Worm (Caenorhabditis elegans) whole organism, young adult: Measurements from ENCODE around the gene F41G3.20.

ENCODE experiments used
- B0019.2 ChIP-seq: fragments of 200-800 bp; sonication (Bioruptor generic); conservative IDR thresholded peaks from 2 replicates; pipeline ENCODE4 v1.3.6; 2022; ENCODE audit warnings: missing genetic modification reagents, missing genetic modification characterization, missing compliant biosample characterization
- B0261.1 ChIP-seq: sonication (generic microtip); optimal IDR thresholded peaks from 2 replicates; lab custom pipeline; 2016; ENCODE audit warnings: mild to moderate bottlenecking, missing genetic modification characterization, moderate library complexity, missing compliant biosample characterization
- F23B12.7 ChIP-seq: sonication (generic microtip); optimal IDR thresholded peaks from 2 replicates; lab custom pipeline; 2017; ENCODE audit warnings: missing genetic modification characterization, mild to moderate bottlenecking, missing compliant biosample characterization, antibody characterized with exemption, moderate library complexity; ENCODE audit not compliant: insufficient read depth
- F33H1.4 ChIP-seq: fragments of 200-800 bp; sonication (Bioruptor generic); IDR thresholded peaks from 2 replicates; pipeline ENCODE4 v1.3.6; 2022; ENCODE audit warnings: missing genetic modification reagents, missing genetic modification characterization, missing compliant biosample characterization
- F55B11.4 ChIP-seq: sonication (generic microtip); optimal IDR thresholded peaks from 2 replicates; lab custom pipeline; 2016; ENCODE audit warnings: missing compliant biosample characterization, missing genetic modification characterization, borderline replicate concordance; ENCODE audit not compliant: insufficient read depth
- akir-1 ChIP-seq: fragments of 200-800 bp; sonication (Bioruptor generic); optimal IDR thresholded peaks from 2 replicates; lab custom pipeline; 2018; ENCODE audit warnings: mild to moderate bottlenecking, missing genetic modification characterization, moderate library complexity, missing compliant biosample characterization
- ama-1 ChIP-seq, 3 experiments: fragments of 150-350 bp in 1 of 3; sonication (generic microtip) in 2 of 3; optimal IDR thresholded peaks; 2 replicates each; lab custom pipeline; 2014 to 2018; ENCODE audit warnings: missing biosample characterization in 2 of 3, missing genetic modification characterization in 2 of 3, missing genetic modification reagents in 2 of 3
- aptf-3 ChIP-seq: fragments of 200-800 bp; sonication (Bioruptor generic); IDR thresholded peaks from 2 replicates; pipeline ENCODE4 v1.3.6; 2022; ENCODE audit warnings: missing genetic modification characterization, missing compliant biosample characterization
- athp-1 ChIP-seq: sonication (generic microtip); optimal IDR thresholded peaks from 2 replicates; lab custom pipeline; 2017; ENCODE audit warnings: mild to moderate bottlenecking, missing genetic modification characterization, missing compliant biosample characterization
- attf-3 ChIP-seq: fragments of 200-800 bp; sonication (Bioruptor generic); conservative IDR thresholded peaks from 2 replicates; pipeline ENCODE4 v1.3.6; 2022; ENCODE audit warnings: missing genetic modification reagents, missing genetic modification characterization, missing compliant biosample characterization
- attf-6 ChIP-seq: fragments of 200-800 bp; sonication (Bioruptor generic); IDR thresholded peaks from 2 replicates; pipeline ENCODE4 v1.3.6; 2022; ENCODE audit warnings: missing genetic modification reagents, missing genetic modification characterization, missing compliant biosample characterization
- bed-2 ChIP-seq: fragments of 200-800 bp; sonication (Bioruptor generic); IDR thresholded peaks from 2 replicates; pipeline ENCODE4 v1.3.6; 2022; ENCODE audit warnings: missing genetic modification reagents, missing genetic modification characterization, missing compliant biosample characterization
- cebp-1 ChIP-seq, 2 experiments: fragments of 200-800 bp in 1 of 2; sonication (Bioruptor generic) in 1 of 2; sonication (generic microtip) in 1 of 2; IDR thresholded peaks in 1 of 2; optimal IDR thresholded peaks in 1 of 2; 2 replicates each; pipeline versions ENCODE4 v1.3.6 to Lab custom; 2017 to 2022; ENCODE audit warnings: missing compliant biosample characterization in 2 of 2, missing genetic modification characterization in 2 of 2, mild to moderate bottlenecking in 1 of 2, missing genetic modification reagents in 1 of 2, moderate library complexity in 1 of 2
- ceh-40 ChIP-seq: fragments of 200-800 bp; sonication (Bioruptor generic); IDR thresholded peaks from 2 replicates; pipeline ENCODE4 v1.3.6; 2022; ENCODE audit warnings: missing genetic modification characterization, missing compliant biosample characterization
- ceh-79 ChIP-seq: sonication (generic microtip); optimal IDR thresholded peaks from 2 replicates; lab custom pipeline; 2017; ENCODE audit warnings: mild to moderate bottlenecking, missing genetic modification characterization, missing compliant biosample characterization
- chd-7 ChIP-seq: sonication (generic microtip); optimal IDR thresholded peaks from 2 replicates; lab custom pipeline; 2016; ENCODE audit warnings: mild to moderate bottlenecking, missing genetic modification characterization, moderate library complexity, missing compliant biosample characterization
- dox-1 ChIP-seq: fragments of 200-800 bp; sonication (Bioruptor generic); IDR thresholded peaks from 2 replicates; pipeline ENCODE4 v1.3.6; 2022; ENCODE audit warnings: missing genetic modification reagents, missing genetic modification characterization, missing compliant biosample characterization
- dpff-1 ChIP-seq: sonication (generic microtip); optimal IDR thresholded peaks from 2 replicates; lab custom pipeline; 2017; ENCODE audit warnings: mild to moderate bottlenecking, missing genetic modification characterization, missing compliant biosample characterization
- egl-18 ChIP-seq: fragments of 200-800 bp; sonication (Bioruptor generic); IDR thresholded peaks from 2 replicates; pipeline ENCODE4 v1.3.6; 2022; ENCODE audit warnings: missing genetic modification reagents, missing genetic modification characterization, missing compliant biosample characterization
- gei-17 ChIP-seq: fragments of 200-800 bp; sonication (Bioruptor generic); optimal IDR thresholded peaks from 2 replicates; lab custom pipeline; 2018; ENCODE audit warnings: mild to moderate bottlenecking, missing genetic modification characterization, missing compliant biosample characterization
- hmg-1.2 ChIP-seq: fragments of 200-800 bp; sonication (Bioruptor generic); IDR thresholded peaks from 2 replicates; pipeline ENCODE4 v1.3.6; 2022; ENCODE audit warnings: missing genetic modification reagents, missing genetic modification characterization, missing compliant biosample characterization
- lag-1 ChIP-seq: fragments of 200-800 bp; sonication (Bioruptor generic); IDR thresholded peaks from 2 replicates; pipeline ENCODE4 v1.3.6; 2022; ENCODE audit warnings: missing genetic modification reagents, missing genetic modification characterization, missing compliant biosample characterization
- lsl-1 ChIP-seq: fragments of 200-800 bp; sonication (Bioruptor generic); optimal IDR thresholded peaks from 2 replicates; lab custom pipeline; 2018; ENCODE audit warnings: mild to moderate bottlenecking, missing genetic modification characterization, moderate library complexity, missing compliant biosample characterization
- madf-10 ChIP-seq: sonication (generic microtip); optimal IDR thresholded peaks from 2 replicates; lab custom pipeline; 2016; ENCODE audit warnings: mild to moderate bottlenecking, missing genetic modification characterization, missing compliant biosample characterization
- madf-8 ChIP-seq: fragments of 200-800 bp; sonication (Bioruptor generic); conservative IDR thresholded peaks from 2 replicates; pipeline ENCODE4 v1.3.6; 2022; ENCODE audit warnings: missing genetic modification reagents, missing genetic modification characterization, missing compliant biosample characterization
- mcd-1 ChIP-seq: fragments of 200-800 bp; sonication (Bioruptor generic); IDR thresholded peaks from 2 replicates; pipeline ENCODE4 v1.3.6; 2022; ENCODE audit warnings: missing genetic modification reagents, missing genetic modification characterization, missing compliant biosample characterization
- mel-28 ChIP-seq: sonication (generic microtip); optimal IDR thresholded peaks from 2 replicates; lab custom pipeline; 2016; ENCODE audit warnings: borderline replicate concordance, mild to moderate bottlenecking, missing genetic modification characterization, missing compliant biosample characterization
- mxl-1 ChIP-seq: sonication (generic microtip); optimal IDR thresholded peaks from 2 replicates; lab custom pipeline; 2016; ENCODE audit warnings: missing genetic modification characterization, missing compliant biosample characterization
- nhr-120 ChIP-seq: fragments of 200-800 bp; sonication (Bioruptor generic); IDR thresholded peaks from 2 replicates; pipeline ENCODE4 v1.3.6; 2022; ENCODE audit warnings: missing genetic modification characterization, missing compliant biosample characterization
- nhr-80 ChIP-seq: sonication (generic microtip); optimal IDR thresholded peaks from 2 replicates; lab custom pipeline; 2016; ENCODE audit warnings: missing genetic modification characterization, missing compliant biosample characterization
- nhr-90 ChIP-seq: sonication (generic microtip); optimal IDR thresholded peaks from 2 replicates; lab custom pipeline; 2016; ENCODE audit warnings: missing genotype, mild to moderate bottlenecking, missing genetic modification characterization, missing compliant biosample characterization
- pbrm-1 ChIP-seq: fragments of 200-800 bp; sonication (Bioruptor generic); IDR thresholded peaks from 2 replicates; pipeline ENCODE4 v1.3.6; 2022; ENCODE audit warnings: missing genetic modification reagents, missing genetic modification characterization, missing compliant biosample characterization
- rec-8 ChIP-seq, 2 experiments: sonication (generic microtip); optimal IDR thresholded peaks; 2 replicates each; lab custom pipeline; 2016; ENCODE audit warnings: mild to moderate bottlenecking in 2 of 2, missing genetic modification characterization in 2 of 2, missing genetic modification reagents in 2 of 2, missing genotype in 2 of 2, missing biosample characterization in 1 of 2, missing compliant biosample characterization in 1 of 2, moderate library complexity in 1 of 2
- rpc-1 ChIP-seq, 2 experiments: fragments of 150-350 bp in 1 of 2; sonication (generic microtip) in 1 of 2; optimal IDR thresholded peaks; 2 replicates each; lab custom pipeline; 2014 to 2018; ENCODE audit warnings: missing biosample characterization in 1 of 2, missing genetic modification characterization in 1 of 2, missing genetic modification reagents in 1 of 2, missing genotype in 1 of 2
- snpc-1.1 ChIP-seq: sonication (generic microtip); optimal IDR thresholded peaks from 2 replicates; lab custom pipeline; 2017; ENCODE audit warnings: missing genetic modification characterization, mild to moderate bottlenecking, missing compliant biosample characterization, antibody characterized with exemption, moderate library complexity, missing genotype, missing genetic modification reagents; ENCODE audit not compliant: insufficient read depth
- somi-1 ChIP-seq: fragments of 200-800 bp; sonication (Bioruptor generic); optimal IDR thresholded peaks from 2 replicates; lab custom pipeline; 2018; ENCODE audit warnings: mild to moderate bottlenecking, missing genetic modification characterization, missing compliant biosample characterization
- sptf-2 ChIP-seq: fragments of 200-800 bp; sonication (Bioruptor generic); optimal IDR thresholded peaks from 2 replicates; lab custom pipeline; 2018; ENCODE audit warnings: mild to moderate bottlenecking, missing genetic modification characterization, missing compliant biosample characterization
- tlf-1 ChIP-seq: fragments of 200-800 bp; sonication (Bioruptor generic); optimal IDR thresholded peaks from 2 replicates; lab custom pipeline; 2018; ENCODE audit warnings: mild to moderate bottlenecking, missing genetic modification characterization, missing compliant biosample characterization
- zfh-2 ChIP-seq: fragments of 200-800 bp; sonication (Bioruptor generic); conservative IDR thresholded peaks from 2 replicates; pipeline ENCODE4 v1.3.6; 2022; ENCODE audit warnings: missing genetic modification reagents, missing genetic modification characterization, missing compliant biosample characterization

The F41G3.20 gene

DNA sequence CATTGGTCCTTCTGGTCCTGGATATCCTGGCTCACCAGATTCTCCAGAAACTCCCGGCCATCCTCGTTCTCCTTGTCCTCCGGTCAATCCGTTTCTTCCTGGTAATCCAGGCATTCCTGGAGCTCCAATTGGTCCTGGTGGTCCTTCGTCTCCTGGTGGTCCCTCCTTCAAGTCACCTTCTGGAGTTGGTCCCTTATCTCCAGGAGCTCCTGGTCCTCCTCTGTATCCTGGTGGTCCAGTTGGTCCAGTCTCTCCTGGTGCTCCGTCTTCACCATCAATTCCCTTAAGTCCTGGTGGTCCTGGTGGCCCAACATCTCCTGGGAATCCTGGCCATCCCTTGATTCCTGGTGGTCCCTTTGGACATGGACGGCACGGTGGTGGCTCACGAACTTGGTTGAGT is 40.2 kb downstream of the F41G3.20 start:
- TF ChIP-seq dox-1 (GFP tag; lab: Robert Waterston, UW) = 0 out of 2 replicates have a peak, but pooled peaks have one; percentile 23
- TF ChIP-seq cebp-1 (GFP tag; IDR thresholded peaks at IDR 0.05; lab: Robert Waterston, UW) = no peak
- TF ChIP-seq cebp-1 (tag; optimal IDR thresholded peaks at IDR 0.05; lab: Kevin White, UChicago) = no peak
- TF ChIP-seq hmg-1.2 (GFP tag; lab: Robert Waterston, UW) = no peak
- no peak for TF ChIP-seq gei-17
- TF ChIP-seq zfh-2 (GFP tag; lab: Robert Waterston, UW) = peak; percentile 74
- no peak for TF ChIP-seq mxl-1
- TF ChIP-seq B0019.2 = no peak
- no peak for TF ChIP-seq nhr-90 (tag; lab: Kevin White, UChicago)

DNA sequence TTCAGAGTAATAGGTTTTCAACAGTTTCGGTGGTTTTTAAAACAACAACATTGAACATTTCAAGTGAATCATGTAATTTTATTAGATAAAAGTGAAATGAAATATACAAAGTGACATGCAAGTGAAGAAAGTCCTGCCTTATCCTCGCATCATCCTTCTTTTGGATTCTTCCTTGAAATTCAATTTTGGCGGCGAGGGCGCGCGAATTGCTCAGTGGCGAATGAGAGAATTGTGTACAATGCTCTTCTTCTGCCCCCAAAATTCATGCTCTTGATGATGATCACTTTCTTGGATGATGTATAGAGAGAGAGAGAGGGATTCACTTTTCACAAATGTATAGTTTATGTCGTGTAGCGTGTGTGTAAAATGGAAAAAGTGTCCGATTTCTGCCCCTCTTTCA is 41.1 kb downstream of the F41G3.20 start:
- TF ChIP-seq snpc-1.1 (no peak), gei-17 (no peak), madf-8 (GFP tag; lab: Robert Waterston, UW) (no peak), sptf-2 (GFP tag; lab: Kevin White, UChicago) (no peak), ceh-40 (GFP tag; lab: Robert Waterston, UW) (no peak), attf-3 (GFP tag; lab: Robert Waterston, UW) (no peak), B0261.1 (tag; lab: Kevin White, UChicago) (no peak), nhr-120 (GFP tag; lab: Robert Waterston, UW) (no peak), rpc-1 (optimal IDR thresholded peaks at IDR 0.05; lab: Kevin White, UChicago) (no peak), rpc-1 (tag; optimal IDR thresholded peaks at IDR 0.05; lab: Kevin White, UChicago) (no peak), lsl-1 (no peak), egl-18 (no peak), aptf-3 (GFP tag; lab: Robert Waterston, UW) (no peak), nhr-90 (tag; lab: Kevin White, UChicago) (no peak), cebp-1 (GFP tag; IDR thresholded peaks at IDR 0.05; lab: Robert Waterston, UW) (no peak), cebp-1 (tag; optimal IDR thresholded peaks at IDR 0.05; lab: Kevin White, UChicago) (no peak), pbrm-1 (GFP tag; lab: Robert Waterston, UW) (no peak), lag-1 (no peak), mcd-1 (GFP tag; lab: Robert Waterston, UW) (no peak), attf-6 (GFP tag; lab: Robert Waterston, UW) (no peak), ama-1 (optimal IDR thresholded peaks at IDR 0.05; lab: Kevin White, UChicago) (no peak), ama-1 (GFP tag; optimal IDR thresholded peaks at IDR 0.05; lab: Kevin White, UChicago) (no peak), tlf-1 (no peak)

DNA sequence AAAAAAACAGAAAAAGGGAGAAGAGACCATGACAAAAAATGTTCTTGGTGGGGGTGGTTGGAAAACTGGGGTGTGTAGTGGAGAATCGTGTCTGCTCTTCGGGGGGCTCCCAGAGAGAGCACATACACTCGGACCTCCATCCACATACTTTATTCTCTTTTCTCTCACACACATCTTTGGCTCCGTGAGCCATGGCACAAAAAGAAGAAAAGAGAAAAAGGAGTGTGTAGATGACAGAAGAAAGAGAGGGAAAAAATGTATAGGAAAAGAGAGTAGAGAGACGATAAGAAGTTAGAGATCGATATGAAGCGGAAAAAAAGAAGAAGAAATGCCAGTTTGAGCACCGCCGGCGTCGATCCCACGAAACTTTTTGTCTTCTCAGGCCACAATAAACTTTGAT is 41.8 kb downstream of the F41G3.20 start:
- TF ChIP-seq zfh-2 (GFP tag; lab: Robert Waterston, UW) = peak; percentile 26; the same call in 1 of the 2 replicates
- TF ChIP-seq hmg-1.2 (GFP tag; lab: Robert Waterston, UW) = 0 out of 2 replicates have a peak, but pooled peaks have one; percentile 17
- TF ChIP-seq dpff-1 = no peak
- TF ChIP-seq, all 124 proteins: peak for 2

DNA sequence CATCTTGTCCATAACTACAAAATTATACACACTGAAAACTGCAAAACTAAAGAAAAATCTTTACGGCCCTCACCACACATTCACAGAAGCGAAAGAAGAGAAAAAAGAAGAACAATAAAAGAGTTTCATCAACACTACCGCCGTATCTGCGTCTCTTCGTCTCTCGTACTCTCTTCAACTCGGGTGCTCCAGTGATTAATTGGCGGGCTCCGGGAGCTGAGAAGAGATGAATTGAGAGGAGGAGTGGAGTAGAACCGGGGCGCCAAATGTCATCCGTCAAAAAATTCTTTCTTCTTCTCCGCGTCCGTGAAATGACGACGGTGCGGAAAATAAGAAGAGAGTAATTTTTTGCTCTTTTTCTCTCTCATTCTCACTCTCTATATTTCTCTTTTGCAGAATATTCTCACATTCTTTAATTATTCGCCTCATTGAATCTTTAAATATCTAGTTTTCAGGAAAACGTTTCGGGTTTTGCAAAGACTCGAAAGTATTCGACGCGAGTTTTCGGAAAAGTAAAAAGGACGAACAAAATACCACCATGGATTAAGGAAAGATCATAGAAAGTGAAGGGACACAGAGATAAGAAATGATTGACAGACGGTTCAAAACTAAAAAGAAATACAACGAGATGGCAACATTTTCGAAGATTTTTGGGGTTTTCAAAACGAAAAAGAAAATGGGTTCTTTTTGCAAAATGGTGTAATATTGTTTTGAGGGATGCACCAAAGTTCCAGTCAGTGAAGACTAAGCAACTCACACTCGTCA is 43.2 kb downstream of the F41G3.20 start:
- TF ChIP-seq somi-1 (peak; percentile 21), nhr-80 (tag; lab: Kevin White, UChicago) (no peak), hmg-1.2 (GFP tag; lab: Robert Waterston, UW) (peak; percentile 51; the same call in 1 of the 2 replicates)

DNA sequence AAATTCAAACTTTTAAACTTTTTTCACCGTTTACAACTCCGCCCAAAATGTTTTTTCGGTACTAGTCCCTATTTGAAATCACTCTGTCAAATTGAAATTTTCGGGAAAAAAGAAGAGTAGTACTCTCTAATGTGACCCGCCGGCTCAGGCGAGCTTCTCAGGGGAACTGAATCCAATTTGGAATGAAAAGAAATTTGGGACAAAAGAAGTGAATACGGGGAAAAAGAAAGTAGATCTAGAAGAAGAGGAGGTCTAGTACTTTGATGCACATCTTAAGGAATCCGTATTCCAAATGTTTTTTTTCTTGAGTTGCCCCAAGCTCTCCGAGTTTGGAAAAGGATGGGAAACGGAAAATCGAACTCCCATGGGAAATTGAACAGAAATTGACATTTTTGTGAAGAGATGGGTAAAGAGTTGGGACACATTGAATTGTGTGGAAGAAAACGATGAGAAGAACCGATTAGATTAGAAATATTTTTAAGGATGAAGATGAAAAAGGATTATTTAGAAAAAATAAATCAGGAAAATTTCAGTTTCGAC is 44.2 kb downstream of the F41G3.20 start:
- TF ChIP-seq ceh-79 (tag; lab: Kevin White, UChicago) = no peak
- no peak for TF ChIP-seq F23B12.7
- TF ChIP-seq somi-1 = no peak
- no peak for TF ChIP-seq madf-10
- no peak for TF ChIP-seq F33H1.4
- no peak for TF ChIP-seq bed-2
- no peak for TF ChIP-seq athp-1 (tag; lab: Kevin White, UChicago)
- TF ChIP-seq chd-7 = no peak
- TF ChIP-seq rec-8 (tag; optimal IDR thresholded peaks at IDR 0.05; lab: Kevin White, UChicago) = no peak
- TF ChIP-seq B0261.1 (tag; lab: Kevin White, UChicago) = no peak
- no peak for TF ChIP-seq akir-1 (GFP tag; lab: Kevin White, UChicago)
- TF ChIP-seq F55B11.4 (tag; lab: Kevin White, UChicago) = no peak
- no peak for TF ChIP-seq mel-28
